Fruit fly (Drosophila melanogaster): ENCODE measurements around the gene Tgs1.

Gene Tgs1

dm6 chr3R:18255281-18255680, at the start of gene Tgs1, which contains the start of the genes Ada2a, Polr2D and moi:
TSS of gene Tgs1 (plus strand) at chr3R:18255530.
TSS of gene Ada2a (minus strand) at chr3R:18255487.
TSS of gene Polr2D (minus strand) at chr3R:18255487.
TSS of gene moi (plus strand) at chr3R:18255530.
- TF ChIP-seq CG1621 (tag; optimal IDR thresholded peaks at IDR 0.05) = peak; percentile 82
- no peak for TF ChIP-seq Smox (GFP tag; optimal IDR thresholded peaks at IDR 0.05)

dm6 chr3R:18208479-18208878, 46.9 kb upstream of the Tgs1 start, which contains the start of gene CG44158:
TSS of gene CG44158 (plus strand) at chr3R:18208779.
- TF ChIP-seq CG11762 (GFP tag; optimal IDR thresholded peaks at IDR 0.05; ENCODE audit: insufficient read depth) (no peak), Sox102F (GFP tag; optimal IDR thresholded peaks at IDR 0.05) (no peak), Ets21C (GFP tag; optimal IDR thresholded peaks at IDR 0.05) (no peak), CG6276 (GFP tag; optimal IDR thresholded peaks at IDR 0.05) (no peak), fkh (GFP tag; optimal IDR thresholded peaks at IDR 0.05) (no peak), salr (GFP tag; optimal IDR thresholded peaks at IDR 0.05) (no peak), CG31627 (GFP tag; optimal IDR thresholded peaks at IDR 0.05) (no peak), cyc (GFP tag; optimal IDR thresholded peaks at IDR 0.05) (no peak), CG1621 (tag; optimal IDR thresholded peaks at IDR 0.05) (no peak), Sox15 (GFP tag; optimal IDR thresholded peaks at IDR 0.05) (no peak), pdm3 (GFP tag; optimal IDR thresholded peaks at IDR 0.05) (no peak), CG32006 (GFP tag; optimal IDR thresholded peaks at IDR 0.05) (no peak), CG8632 (GFP tag; optimal IDR thresholded peaks at IDR 0.05) (no peak), CG4318 (GFP tag; optimal IDR thresholded peaks at IDR 0.05) (no peak), CG16779 (tag; optimal IDR thresholded peaks at IDR 0.05) (no peak), CG8319 (GFP tag; optimal IDR thresholded peaks at IDR 0.05) (no peak), CG7368 (GFP tag; optimal IDR thresholded peaks at IDR 0.05) (no peak), Smox (GFP tag; optimal IDR thresholded peaks at IDR 0.05) (no peak)

DNA sequence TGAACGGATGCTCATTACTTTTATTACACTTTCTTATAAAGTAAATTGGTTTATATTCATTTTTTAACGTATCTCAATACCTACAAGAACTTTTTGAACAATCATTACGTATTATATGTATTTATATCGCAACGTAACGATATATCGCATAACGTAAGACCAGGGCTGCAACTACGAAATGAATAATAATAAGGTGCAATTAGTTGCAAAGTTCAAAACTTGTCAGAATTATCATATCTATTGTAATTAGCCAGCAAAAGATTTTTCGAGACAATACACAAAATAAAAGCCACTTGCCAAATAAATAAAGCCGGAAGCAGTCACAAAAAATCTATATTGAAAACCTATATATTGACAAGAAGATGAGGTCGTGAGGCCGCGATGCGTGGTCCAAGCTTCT, 40.0 kb upstream of the Tgs1 start:
- TF ChIP-seq Blimp-1 (GFP tag; optimal IDR thresholded peaks at IDR 0.05) (no peak), CG8119 (GFP tag; IDR thresholded peaks at IDR 0.05) (0 out of 3 replicates have a peak, but pooled peaks have one; percentile 17), Ets21C (GFP tag; optimal IDR thresholded peaks at IDR 0.05) (peak; percentile 43), Lpt (GFP tag; optimal IDR thresholded peaks at IDR 0.05) (peak; percentile 28), fd85E (GFP tag; optimal IDR thresholded peaks at IDR 0.05) (no peak), salr (GFP tag; optimal IDR thresholded peaks at IDR 0.05) (peak in 1 of 2 experiments; percentile 5), acj6 (GFP tag; optimal IDR thresholded peaks at IDR 0.05) (peak; percentile 44), vri (GFP tag; optimal IDR thresholded peaks at IDR 0.05) (no peak), CG3032 (tag; optimal IDR thresholded peaks at IDR 0.05) (no peak), CG11294 (GFP tag; IDR thresholded peaks at IDR 0.05) (no peak), Met (GFP tag; optimal IDR thresholded peaks at IDR 0.05) (peak; percentile 58), Sox102F (GFP tag; optimal IDR thresholded peaks at IDR 0.05) (peak; percentile 28), Eip93F (GFP tag; optimal IDR thresholded peaks at IDR 0.05) (no peak), fkh (GFP tag; optimal IDR thresholded peaks at IDR 0.05) (no peak), CG10669 (GFP tag; optimal IDR thresholded peaks at IDR 0.05) (no peak), spab (GFP tag; optimal IDR thresholded peaks at IDR 0.05) (no peak), Sox14 (GFP tag; optimal IDR thresholded peaks at IDR 0.05) (peak; percentile 32), CG32006 (GFP tag; optimal IDR thresholded peaks at IDR 0.05) (peak; percentile 40), CG6808 (GFP tag; optimal IDR thresholded peaks at IDR 0.05) (no peak), CG11762 (GFP tag; optimal IDR thresholded peaks at IDR 0.05; ENCODE audit: insufficient read depth) (no peak), CG7368 (GFP tag; optimal IDR thresholded peaks at IDR 0.05) (no peak), Smox (GFP tag; optimal IDR thresholded peaks at IDR 0.05) (peak; percentile 47), lz (GFP tag; optimal IDR thresholded peaks at IDR 0.05) (peak; percentile 63), Hr38 (GFP tag; optimal IDR thresholded peaks at IDR 0.05) (no peak), CG8632 (GFP tag; optimal IDR thresholded peaks at IDR 0.05) (no peak), dsx (GFP tag; optimal IDR thresholded peaks at IDR 0.05; ENCODE audit: poor library complexity, severe bottlenecking) (no peak), Hr4 (GFP tag; optimal IDR thresholded peaks at IDR 0.05) (peak; percentile 55), CG8319 (GFP tag; optimal IDR thresholded peaks at IDR 0.05) (no peak), CG10631 (GFP tag; optimal IDR thresholded peaks at IDR 0.05) (peak; percentile 8), Ets96B (tag; optimal IDR thresholded peaks at IDR 0.05) (no peak), eg (GFP tag; IDR thresholded peaks at IDR 0.05) (no peak), CG15336 (GFP tag; IDR thresholded peaks at IDR 0.05) (no peak), CG31627 (GFP tag; optimal IDR thresholded peaks at IDR 0.05) (peak; percentile 58), Hr39 (GFP tag; optimal IDR thresholded peaks at IDR 0.05) (peak; percentile 67), pdm3 (GFP tag; optimal IDR thresholded peaks at IDR 0.05) (peak; percentile 63), CG1621 (tag; optimal IDR thresholded peaks at IDR 0.05) (no peak), dac (GFP tag; optimal IDR thresholded peaks at IDR 0.05) (no peak), fd59A (GFP tag; optimal IDR thresholded peaks at IDR 0.05) (no peak), CG9139 (GFP tag; optimal IDR thresholded peaks at IDR 0.05) (no peak), CG6792 (GFP tag; optimal IDR thresholded peaks at IDR 0.05) (no peak)
